Worm (Caenorhabditis elegans): Measurements from ENCODE around the gene C05G5.1.
A peak's percentile ranks its signal among the peaks of the same experiment; 100 is the strongest.

Gene C05G5.1

ce11 chrX:14740019-14740418, at the start of gene C05G5.1:
TSS of gene C05G5.1 (minus strand) at chrX:14740119.
- TF ChIP-seq nhr-28 (tag; optimal IDR thresholded peaks at IDR 0.05) (peak; percentile 44), mdl-1 (tag; optimal IDR thresholded peaks at IDR 0.05) (peak in 1 of 2 experiments; percentile 47), aly-2 (tag; optimal IDR thresholded peaks at IDR 0.05) (no peak), hlh-30 (tag; optimal IDR thresholded peaks at IDR 0.05; ENCODE audit: insufficient read depth) (peak; percentile 9), daf-19 (GFP tag; conservative IDR thresholded peaks at IDR 0.05) (no peak)

ce11 chrX:14787557-14787932, 47.6 kb upstream of the C05G5.1 start:
- no peak for TF ChIP-seq attf-4 (tag; optimal IDR thresholded peaks at IDR 0.05)
- TF ChIP-seq unc-62 (GFP tag; optimal IDR thresholded peaks at IDR 0.05 in 1 of 2): peak in 1 of 2 experiments; percentile 70
- no peak for TF ChIP-seq unc-62 (tag; optimal IDR thresholded peaks at IDR 0.05)
- no peak for TF ChIP-seq T20F7.1 (GFP tag; optimal IDR thresholded peaks at IDR 0.05)
- TF ChIP-seq dve-1 (tag; optimal IDR thresholded peaks at IDR 0.05; ENCODE audit: insufficient read depth): peak; percentile 34
- TF ChIP-seq sdz-12 (GFP tag; optimal IDR thresholded peaks at IDR 0.05): no peak
- TF ChIP-seq daf-16 (GFP tag; optimal IDR thresholded peaks at IDR 0.05): no peak
- peak; percentile 74 for TF ChIP-seq daf-16 (tag; optimal IDR thresholded peaks at IDR 0.05)
- TF ChIP-seq dmd-6 (GFP tag; IDR thresholded peaks at IDR 0.05): peak; percentile 19; the same call in 1 of the 2 replicates
- peak; percentile 16 for TF ChIP-seq nhr-28 (tag; optimal IDR thresholded peaks at IDR 0.05)
- no peak for TF ChIP-seq duxl-1 (tag; optimal IDR thresholded peaks at IDR 0.05; ENCODE audit: poor library complexity)
- TF ChIP-seq tag-97 (GFP tag; IDR thresholded peaks at IDR 0.05): no peak
- TF ChIP-seq lim-7 (GFP tag; IDR thresholded peaks at IDR 0.05): no peak

DNA sequence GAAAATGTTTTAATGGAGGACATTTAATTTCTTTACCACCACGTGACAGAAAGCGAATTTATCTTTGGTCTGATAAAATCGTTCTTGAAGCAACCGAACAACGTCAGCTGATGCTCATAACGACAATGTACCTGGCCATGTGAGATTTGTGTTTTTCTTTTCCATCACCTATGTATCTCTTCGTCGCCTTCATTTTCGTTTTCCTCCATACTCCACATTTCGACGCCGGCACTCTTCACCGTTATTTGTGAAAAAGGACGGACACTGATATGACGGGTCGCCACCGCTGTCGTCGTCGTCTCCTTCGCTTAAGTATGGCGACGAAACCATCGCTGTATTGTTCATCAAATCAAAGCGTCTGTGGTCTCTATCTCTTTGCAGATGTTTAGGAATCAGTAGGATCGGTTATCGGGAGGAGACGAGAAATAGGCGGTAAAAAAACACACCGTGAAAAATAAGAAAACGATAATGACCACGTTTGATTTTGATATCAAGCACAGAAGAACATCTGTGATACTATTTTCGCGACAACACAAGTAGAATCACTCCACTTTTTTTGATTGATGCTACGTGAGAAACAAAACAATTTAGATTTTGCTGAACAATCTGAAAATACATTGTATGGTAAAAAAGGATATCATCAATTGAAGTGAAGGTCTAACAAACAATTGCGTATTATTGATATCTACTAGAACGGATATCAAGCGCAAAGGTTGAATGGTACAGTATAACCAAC, 47.1 kb upstream of the C05G5.1 start:
- TF ChIP-seq hlh-11 (tag; optimal IDR thresholded peaks at IDR 0.05) (peak; percentile 82), hlh-30 (tag; optimal IDR thresholded peaks at IDR 0.05; ENCODE audit: insufficient read depth) (peak; percentile 77), nhr-48 (tag; optimal IDR thresholded peaks at IDR 0.05) (peak; percentile 53), attf-4 (tag; optimal IDR thresholded peaks at IDR 0.05) (no peak), vab-7 (GFP tag; IDR thresholded peaks at IDR 0.05) (no peak), lin-15B (tag; optimal IDR thresholded peaks at IDR 0.05) (no peak), saeg-2 (GFP tag; IDR thresholded peaks at IDR 0.05) (no peak), nhr-6 (tag; optimal IDR thresholded peaks at IDR 0.05) (no peak), daf-19 (GFP tag; conservative IDR thresholded peaks at IDR 0.05) (no peak), dmd-6 (GFP tag; IDR thresholded peaks at IDR 0.05) (peak; percentile 70), hif-1 (tag; optimal IDR thresholded peaks at IDR 0.05) (peak; percentile 34 to 74), aha-1 (tag) (peak; percentile 64), ceh-44 (GFP tag; IDR thresholded peaks at IDR 0.05) (no peak), lir-3 (tag; optimal IDR thresholded peaks at IDR 0.05) (no peak), Y105C5A.15 (GFP tag; IDR thresholded peaks at IDR 0.05) (no peak), mxl-3 (GFP tag; optimal IDR thresholded peaks at IDR 0.05) (peak; percentile 65), lsy-2 (tag; optimal IDR thresholded peaks at IDR 0.05) (no peak), nhr-10 (tag; optimal IDR thresholded peaks at IDR 0.05) (peak; percentile 34), tra-1 (GFP tag; IDR thresholded peaks at IDR 0.05) (0 out of 2 replicates have a peak, but pooled peaks have one; percentile 35), unc-62 (GFP tag; optimal IDR thresholded peaks at IDR 0.05 in 1 of 2) (peak in 1 of 2 experiments; percentile 90), unc-62 (tag; optimal IDR thresholded peaks at IDR 0.05) (no peak), daf-8 (GFP tag; IDR thresholded peaks at IDR 0.05) (no peak), ces-1 (GFP tag; optimal IDR thresholded peaks at IDR 0.05) (no peak), ceh-32 (tag; optimal IDR thresholded peaks at IDR 0.05; ENCODE audit: poor library complexity) (no peak), dve-1 (tag; optimal IDR thresholded peaks at IDR 0.05; ENCODE audit: insufficient read depth) (peak; percentile 18), mdl-1 (tag; optimal IDR thresholded peaks at IDR 0.05) (peak in 1 of 2 experiments; percentile 61), php-3 (GFP tag; IDR thresholded peaks at IDR 0.05) (peak; percentile 40; the same call in 1 of the 2 replicates), F26F4.8 (GFP tag; conservative IDR thresholded peaks at IDR 0.05) (no peak), ztf-7 (tag; optimal IDR thresholded peaks at IDR 0.05) (no peak), nhr-28 (tag; optimal IDR thresholded peaks at IDR 0.05) (peak; percentile 61), daf-16 (GFP tag; optimal IDR thresholded peaks at IDR 0.05) (no peak), daf-16 (tag; optimal IDR thresholded peaks at IDR 0.05) (peak; percentile 59)
